Fruit fly (Drosophila melanogaster): ENCODE results near the gene spg.

spg gene

dm6 chr3R:28904174-28904573 is 59.1 kb downstream of the spg start:
- TF ChIP-seq Myc (optimal IDR thresholded peaks at IDR 0.05) (no peak), h (optimal IDR thresholded peaks at IDR 0.05) (no peak), psq (optimal IDR thresholded peaks at IDR 0.05) (no peak), ttk (optimal IDR thresholded peaks at IDR 0.05) (no peak), Sin3A (optimal IDR thresholded peaks at IDR 0.05) (no peak), insv (optimal IDR thresholded peaks at IDR 0.05) (no peak)

- TF ChIP-seq ttk (optimal IDR thresholded peaks at IDR 0.05), result no peak
- no peak for TF ChIP-seq h (optimal IDR thresholded peaks at IDR 0.05)
- no peak for TF ChIP-seq Myc (optimal IDR thresholded peaks at IDR 0.05)
- no peak for TF ChIP-seq Sin3A (optimal IDR thresholded peaks at IDR 0.05)
- TF ChIP-seq psq (optimal IDR thresholded peaks at IDR 0.05), result no peak
- TF ChIP-seq insv (optimal IDR thresholded peaks at IDR 0.05), result no peak
Observed at dm6 chr3R:28904816-28905435, 59.9 kb downstream of the spg start.

dm6 chr3R:28911758-28912157 is 66.7 kb downstream of the spg start:
- TF ChIP-seq ttk (optimal IDR thresholded peaks at IDR 0.05) (no peak), Sin3A (optimal IDR thresholded peaks at IDR 0.05) (no peak), psq (optimal IDR thresholded peaks at IDR 0.05) (no peak), insv (optimal IDR thresholded peaks at IDR 0.05) (no peak), Myc (optimal IDR thresholded peaks at IDR 0.05) (no peak), h (optimal IDR thresholded peaks at IDR 0.05) (no peak)

- TF ChIP-seq h (optimal IDR thresholded peaks at IDR 0.05) (no peak), Myc (optimal IDR thresholded peaks at IDR 0.05) (no peak), insv (optimal IDR thresholded peaks at IDR 0.05) (no peak), Sin3A (optimal IDR thresholded peaks at IDR 0.05) (no peak), ttk (optimal IDR thresholded peaks at IDR 0.05) (no peak), psq (optimal IDR thresholded peaks at IDR 0.05) (no peak)
Observed at dm6 chr3R:28913039-28913438, 68.0 kb downstream of the spg start.

- TF ChIP-seq Sin3A (optimal IDR thresholded peaks at IDR 0.05) (no peak), insv (optimal IDR thresholded peaks at IDR 0.05) (no peak), Myc (optimal IDR thresholded peaks at IDR 0.05) (no peak), h (optimal IDR thresholded peaks at IDR 0.05) (no peak), ttk (optimal IDR thresholded peaks at IDR 0.05) (no peak), psq (optimal IDR thresholded peaks at IDR 0.05) (no peak)
Observed at dm6 chr3R:28913890-28914750, 69.0 kb downstream of the spg start.
